Worm (Caenorhabditis elegans) whole organism, young adult: ENCODE results near the gene gtf-2E1.

ENCODE experiments used
- B0336.3 ChIP-seq: fragments of 200-800 bp; sonication (Bioruptor generic); IDR thresholded peaks from 2 replicates; pipeline ENCODE4 v1.3.6; 2022; ENCODE audit warnings: missing genetic modification characterization, missing compliant biosample characterization
- F10E7.11 ChIP-seq: sonication (generic microtip); optimal IDR thresholded peaks from 2 replicates; lab custom pipeline; 2017; ENCODE audit warnings: mild to moderate bottlenecking, missing genetic modification characterization, moderate library complexity, missing compliant biosample characterization
- F23B12.7 ChIP-seq: sonication (generic microtip); optimal IDR thresholded peaks from 2 replicates; lab custom pipeline; 2017; ENCODE audit warnings: missing genetic modification characterization, mild to moderate bottlenecking, missing compliant biosample characterization, antibody characterized with exemption, moderate library complexity; ENCODE audit not compliant: insufficient read depth
- F39B2.1 ChIP-seq: fragments of 200-800 bp; sonication (Bioruptor generic); IDR thresholded peaks from 2 replicates; pipeline ENCODE4 v1.3.6; 2022; ENCODE audit warnings: missing genetic modification reagents, missing genetic modification characterization, missing compliant biosample characterization
- F57A8.1 ChIP-seq: fragments of 200-800 bp; sonication (Bioruptor generic); optimal IDR thresholded peaks from 2 replicates; lab custom pipeline; 2018; ENCODE audit warnings: mild to moderate bottlenecking, missing genetic modification characterization, moderate library complexity, missing compliant biosample characterization
- K11D2.4 ChIP-seq: fragments of 200-800 bp; sonication (Bioruptor generic); IDR thresholded peaks from 2 replicates; pipeline ENCODE4 v1.3.6; 2022; ENCODE audit warnings: missing genetic modification reagents, missing genetic modification characterization, missing compliant biosample characterization
- Y53F4B.3 ChIP-seq: fragments of 200-800 bp; sonication (Bioruptor generic); IDR thresholded peaks from 2 replicates; pipeline ENCODE4 v1.3.6; 2022; ENCODE audit warnings: missing genetic modification reagents, missing genetic modification characterization, missing compliant biosample characterization
- Y53G8AR.9 ChIP-seq: fragments of 200-800 bp; sonication (Bioruptor generic); conservative IDR thresholded peaks from 2 replicates; pipeline ENCODE4 v1.3.6; 2022; ENCODE audit warnings: missing genetic modification reagents, missing genetic modification characterization, missing compliant biosample characterization
- akir-1 ChIP-seq: fragments of 200-800 bp; sonication (Bioruptor generic); optimal IDR thresholded peaks from 2 replicates; lab custom pipeline; 2018; ENCODE audit warnings: mild to moderate bottlenecking, missing genetic modification characterization, moderate library complexity, missing compliant biosample characterization
- aptf-2 ChIP-seq: fragments of 200-800 bp; sonication (Bioruptor generic); conservative IDR thresholded peaks from 2 replicates; pipeline ENCODE4 v1.3.6; 2022; ENCODE audit warnings: missing genetic modification reagents, missing genetic modification characterization, missing compliant biosample characterization
- aptf-3 ChIP-seq: fragments of 200-800 bp; sonication (Bioruptor generic); IDR thresholded peaks from 2 replicates; pipeline ENCODE4 v1.3.6; 2022; ENCODE audit warnings: missing genetic modification characterization, missing compliant biosample characterization
- ceh-27 ChIP-seq: fragments of 200-800 bp; sonication (Bioruptor generic); optimal IDR thresholded peaks from 2 replicates; lab custom pipeline; 2018; ENCODE audit warnings: mild to moderate bottlenecking, missing genetic modification characterization, moderate library complexity, missing compliant biosample characterization
- ceh-40 ChIP-seq: fragments of 200-800 bp; sonication (Bioruptor generic); IDR thresholded peaks from 2 replicates; pipeline ENCODE4 v1.3.6; 2022; ENCODE audit warnings: missing genetic modification characterization, missing compliant biosample characterization
- chd-7 ChIP-seq: sonication (generic microtip); optimal IDR thresholded peaks from 2 replicates; lab custom pipeline; 2016; ENCODE audit warnings: mild to moderate bottlenecking, missing genetic modification characterization, moderate library complexity, missing compliant biosample characterization
- dox-1 ChIP-seq: fragments of 200-800 bp; sonication (Bioruptor generic); IDR thresholded peaks from 2 replicates; pipeline ENCODE4 v1.3.6; 2022; ENCODE audit warnings: missing genetic modification reagents, missing genetic modification characterization, missing compliant biosample characterization
- dpff-1 ChIP-seq: sonication (generic microtip); optimal IDR thresholded peaks from 2 replicates; lab custom pipeline; 2017; ENCODE audit warnings: mild to moderate bottlenecking, missing genetic modification characterization, missing compliant biosample characterization
- egrh-3 ChIP-seq: fragments of 200-800 bp; sonication (Bioruptor generic); IDR thresholded peaks from 2 replicates; pipeline ENCODE4 v1.3.6; 2022; ENCODE audit warnings: missing genetic modification reagents, missing genetic modification characterization, missing compliant biosample characterization
- ets-4 ChIP-seq: fragments of 200-800 bp; sonication (Bioruptor generic); optimal IDR thresholded peaks from 2 replicates; lab custom pipeline; 2018; ENCODE audit warnings: mild to moderate bottlenecking, missing genetic modification characterization, missing compliant biosample characterization
- hmg-1.2 ChIP-seq: fragments of 200-800 bp; sonication (Bioruptor generic); IDR thresholded peaks from 2 replicates; pipeline ENCODE4 v1.3.6; 2022; ENCODE audit warnings: missing genetic modification reagents, missing genetic modification characterization, missing compliant biosample characterization
- hmg-20 ChIP-seq: fragments of 200-800 bp; sonication (Bioruptor generic); IDR thresholded peaks from 2 replicates; pipeline ENCODE4 v1.3.6; 2022; ENCODE audit warnings: missing genetic modification reagents, missing genetic modification characterization, missing compliant biosample characterization
- let-607 ChIP-seq, 2 experiments: fragments of 200-800 bp in 1 of 2; sonication (Bioruptor generic) in 1 of 2; sonication (generic microtip) in 1 of 2; optimal IDR thresholded peaks; 2 replicates each; lab custom pipeline; 2016 to 2018; ENCODE audit warnings: mild to moderate bottlenecking in 2 of 2, missing compliant biosample characterization in 2 of 2, missing genetic modification characterization in 2 of 2, moderate library complexity in 2 of 2, missing genotype in 1 of 2
- lin-26 ChIP-seq: fragments of 200-800 bp; sonication (Bioruptor generic); IDR thresholded peaks from 2 replicates; pipeline ENCODE4 v1.3.6; 2022; ENCODE audit warnings: missing genetic modification reagents, missing genetic modification characterization, missing compliant biosample characterization
- lin-40 ChIP-seq: sonication (generic microtip); optimal IDR thresholded peaks from 2 replicates; lab custom pipeline; 2016; ENCODE audit warnings: missing genetic modification characterization, mild to moderate bottlenecking, missing compliant biosample characterization, missing genotype, missing genetic modification reagents
- lir-1 ChIP-seq: fragments of 200-800 bp; sonication (Bioruptor generic); conservative IDR thresholded peaks from 2 replicates; pipeline ENCODE4 v1.3.6; 2022; ENCODE audit warnings: missing genetic modification reagents, missing genetic modification characterization, missing compliant biosample characterization
- mcd-1 ChIP-seq: fragments of 200-800 bp; sonication (Bioruptor generic); IDR thresholded peaks from 2 replicates; pipeline ENCODE4 v1.3.6; 2022; ENCODE audit warnings: missing genetic modification reagents, missing genetic modification characterization, missing compliant biosample characterization
- mel-28 ChIP-seq: sonication (generic microtip); optimal IDR thresholded peaks from 2 replicates; lab custom pipeline; 2016; ENCODE audit warnings: borderline replicate concordance, mild to moderate bottlenecking, missing genetic modification characterization, missing compliant biosample characterization
- nfya-1 ChIP-seq: sonication (generic microtip); optimal IDR thresholded peaks from 2 replicates; lab custom pipeline; 2017; ENCODE audit warnings: antibody characterized with exemption, missing compliant biosample characterization, missing genetic modification characterization, borderline replicate concordance; ENCODE audit not compliant: insufficient read depth
- nfya-2 ChIP-seq: fragments of 200-800 bp; sonication (Bioruptor generic); IDR thresholded peaks from 2 replicates; pipeline ENCODE4 v1.3.6; 2022; ENCODE audit warnings: missing genetic modification reagents, missing genetic modification characterization, missing compliant biosample characterization
- nhr-179 ChIP-seq: sonication (generic microtip); optimal IDR thresholded peaks from 2 replicates; lab custom pipeline; 2016; ENCODE audit warnings: mild to moderate bottlenecking, missing genetic modification characterization, missing compliant biosample characterization
- nhr-27 ChIP-seq: fragments of 200-800 bp; sonication (Bioruptor generic); optimal IDR thresholded peaks from 2 replicates; lab custom pipeline; 2018; ENCODE audit warnings: mild to moderate bottlenecking, missing genetic modification characterization, moderate library complexity, missing compliant biosample characterization
- nhr-80 ChIP-seq: sonication (generic microtip); optimal IDR thresholded peaks from 2 replicates; lab custom pipeline; 2016; ENCODE audit warnings: missing genetic modification characterization, missing compliant biosample characterization
- rec-8 ChIP-seq, 2 experiments: sonication (generic microtip); optimal IDR thresholded peaks; 2 replicates each; lab custom pipeline; 2016; ENCODE audit warnings: mild to moderate bottlenecking in 2 of 2, missing genetic modification characterization in 2 of 2, missing genetic modification reagents in 2 of 2, missing genotype in 2 of 2, missing biosample characterization in 1 of 2, missing compliant biosample characterization in 1 of 2, moderate library complexity in 1 of 2
- snpc-4 ChIP-seq, 5 experiments: fragments of 150-350 bp in 1 of 5; sonication (generic microtip) in 4 of 5; optimal IDR thresholded peaks; 2 replicates each; lab custom pipeline; 2014 to 2018; ENCODE audit warnings: missing genetic modification characterization in 5 of 5, missing biosample characterization in 3 of 5, antibody characterized with exemption in 2 of 5, mild to moderate bottlenecking in 2 of 5, missing compliant biosample characterization in 2 of 5, missing genotype in 2 of 5, moderate library complexity in 2 of 5, missing genetic modification reagents in 1 of 5
- somi-1 ChIP-seq: fragments of 200-800 bp; sonication (Bioruptor generic); optimal IDR thresholded peaks from 2 replicates; lab custom pipeline; 2018; ENCODE audit warnings: mild to moderate bottlenecking, missing genetic modification characterization, missing compliant biosample characterization
- sptf-2 ChIP-seq: fragments of 200-800 bp; sonication (Bioruptor generic); optimal IDR thresholded peaks from 2 replicates; lab custom pipeline; 2018; ENCODE audit warnings: mild to moderate bottlenecking, missing genetic modification characterization, missing compliant biosample characterization
- tbx-9 ChIP-seq: sonication (generic microtip); optimal IDR thresholded peaks from 2 replicates; lab custom pipeline; 2016; ENCODE audit warnings: borderline replicate concordance, missing genetic modification characterization, inconsistent platforms, missing compliant biosample characterization
- ztf-22 ChIP-seq: fragments of 200-800 bp; sonication (Bioruptor generic); optimal IDR thresholded peaks from 2 replicates; lab custom pipeline; 2018; ENCODE audit warnings: mild to moderate bottlenecking, missing genetic modification characterization, moderate library complexity, missing compliant biosample characterization
- ztf-28 ChIP-seq: fragments of 200-800 bp; sonication (Bioruptor generic); IDR thresholded peaks from 2 replicates; pipeline ENCODE4 v1.3.6; 2022; ENCODE audit warnings: missing genetic modification reagents, missing genetic modification characterization, missing compliant biosample characterization

gtf-2E1 gene

DNA sequence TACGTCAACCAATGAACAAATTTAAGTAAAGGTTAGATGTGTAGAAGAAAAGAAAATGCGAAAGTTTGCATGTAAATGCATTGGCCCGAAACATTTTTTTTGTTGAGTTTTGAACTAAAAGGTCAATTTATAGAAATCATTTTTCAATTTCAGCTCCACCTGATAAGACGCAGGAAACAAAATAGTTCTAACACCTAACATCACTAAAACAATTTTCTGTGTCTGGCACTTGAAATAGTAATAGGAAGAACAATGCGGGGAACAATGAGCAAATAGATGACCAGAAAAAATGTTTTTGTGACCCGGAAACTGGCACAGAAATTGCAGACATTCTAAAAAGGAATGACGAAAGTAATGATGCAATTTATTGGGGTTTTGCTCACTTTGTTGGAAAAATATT lies 37.2 kb downstream of the gtf-2E1 start:
- TF ChIP-seq nhr-80 (tag; lab: Kevin White, UChicago), result peak; percentile 45
- TF ChIP-seq tbx-9 (tag; lab: Kevin White, UChicago), result no peak
- TF ChIP-seq rec-8 (tag; optimal IDR thresholded peaks at IDR 0.05; lab: Kevin White, UChicago), result no peak
- TF ChIP-seq egrh-3, result no peak

DNA sequence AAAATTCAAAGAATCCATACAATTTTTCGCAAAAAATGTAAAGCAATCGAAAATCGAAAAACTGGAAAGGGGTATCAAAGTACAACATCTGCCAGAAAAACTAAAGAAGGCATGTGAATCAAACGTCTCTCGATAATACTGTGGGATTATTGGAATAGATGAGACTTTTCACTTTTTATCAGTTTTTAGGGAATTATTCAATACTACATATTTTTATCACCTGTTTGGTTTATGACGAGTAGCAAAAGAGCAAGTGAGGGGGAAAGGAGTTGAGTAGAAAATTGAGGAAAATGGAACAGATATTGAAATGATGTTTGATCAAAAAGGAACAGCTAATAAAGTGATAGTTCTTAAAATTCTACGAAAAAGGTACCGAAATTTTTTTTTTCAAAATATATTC lies 38.0 kb downstream of the gtf-2E1 start:
- TF ChIP-seq lin-40 (tag; lab: Kevin White, UChicago) (no peak), nhr-80 (tag; lab: Kevin White, UChicago) (peak; percentile 9), dox-1 (no peak), mcd-1 (GFP tag; lab: Robert Waterston, UW) (no peak)

ce11 chrIV:17293679-17294078 lies 38.6 kb downstream of the gtf-2E1 start:
- TF ChIP-seq dpff-1 (no peak), lir-1 (GFP tag; lab: Robert Waterston, UW) (no peak), B0336.3 (no peak), lin-40 (tag; lab: Kevin White, UChicago) (no peak), ceh-40 (GFP tag; lab: Robert Waterston, UW) (no peak), snpc-4 (GFP tag; optimal IDR thresholded peaks at IDR 0.05; lab: Kevin White, UChicago) (no peak), snpc-4 (tag; optimal IDR thresholded peaks at IDR 0.05; lab: Kevin White, UChicago) (no peak), chd-7 (tag; lab: Kevin White, UChicago) (no peak), lin-26 (GFP tag; lab: Robert Waterston, UW) (no peak), F57A8.1 (no peak), ztf-22 (GFP tag; lab: Kevin White, UChicago) (no peak), ets-4 (GFP tag; lab: Kevin White, UChicago) (no peak), F23B12.7 (tag; lab: Kevin White, UChicago) (no peak), akir-1 (GFP tag; lab: Kevin White, UChicago) (no peak), F10E7.11 (tag; lab: Kevin White, UChicago) (no peak), F39B2.1 (GFP tag; lab: Robert Waterston, UW) (no peak), K11D2.4 (GFP tag; lab: Robert Waterston, UW) (no peak), nfya-1 (tag; lab: Kevin White, UChicago) (no peak)

DNA sequence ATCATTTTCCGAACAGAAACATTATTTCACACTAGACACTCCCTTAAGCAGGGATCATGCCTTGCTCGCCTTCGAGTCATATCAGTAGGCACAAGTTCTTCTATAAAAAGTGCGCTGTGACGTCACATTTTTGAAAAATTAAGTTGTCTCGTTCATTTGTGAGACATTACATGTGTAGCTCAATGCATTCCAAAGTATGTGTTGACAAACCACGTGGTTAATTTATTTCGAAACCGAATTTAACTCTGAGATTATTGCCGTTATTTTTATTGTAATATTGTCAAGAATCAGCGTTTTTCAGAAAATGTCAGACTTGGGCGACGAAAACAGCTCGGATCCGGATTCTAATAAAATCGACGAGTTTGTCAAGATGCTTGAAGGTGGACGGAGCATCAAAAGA lies 39.4 kb downstream of the gtf-2E1 start, which contains the start of gene T28F3.5:
TSS of gene T28F3.5 (plus strand) at position 301 of the 400 bp plus-strand sequence.
- no peak for TF ChIP-seq nfya-2 (GFP tag; lab: Robert Waterston, UW)
- TF ChIP-seq akir-1 (GFP tag; lab: Kevin White, UChicago), result no peak
- no peak for TF ChIP-seq nfya-1 (tag; lab: Kevin White, UChicago)
- TF ChIP-seq mel-28 (tag; lab: Kevin White, UChicago), result no peak
- TF ChIP-seq aptf-2 (GFP tag; lab: Robert Waterston, UW), result no peak
- TF ChIP-seq Y53G8AR.9 (GFP tag; lab: Robert Waterston, UW), result no peak
- no peak for TF ChIP-seq ztf-28 (GFP tag; lab: Robert Waterston, UW)
- TF ChIP-seq sptf-2 (GFP tag; lab: Kevin White, UChicago), result no peak
- TF ChIP-seq somi-1, result no peak
- no peak for TF ChIP-seq let-607 (tag; optimal IDR thresholded peaks at IDR 0.05; lab: Kevin White, UChicago)
- no peak for TF ChIP-seq hmg-20 (GFP tag; lab: Robert Waterston, UW)
- TF ChIP-seq aptf-3 (GFP tag; lab: Robert Waterston, UW), result no peak
- no peak for TF ChIP-seq hmg-1.2 (GFP tag; lab: Robert Waterston, UW)
- no peak for TF ChIP-seq ets-4 (GFP tag; lab: Kevin White, UChicago)
- TF ChIP-seq nhr-27 (tag; lab: Kevin White, UChicago), result no peak
- TF ChIP-seq ceh-27, result no peak
- TF ChIP-seq dpff-1, result no peak
- no peak for TF ChIP-seq nhr-179 (tag; lab: Kevin White, UChicago)
- no peak for TF ChIP-seq Y53F4B.3 (GFP tag; lab: Robert Waterston, UW)
- no peak for TF ChIP-seq mcd-1 (GFP tag; lab: Robert Waterston, UW)
